Fruit fly (Drosophila melanogaster) whole organism, embryonic: ENCODE data around the gene Doc2.
A peak's percentile ranks its signal among the peaks of the same experiment; 100 is the strongest.

ENCODE experiments used
- Ada2b ChIP-seq: fragments of 200-800 bp; sonication (Bioruptor generic); IDR thresholded peaks from 2 replicates; pipeline ENCODE4 v1.3.6; 2022; ENCODE audit warnings: missing biosample characterization, missing genetic modification characterization
- B-H2 ChIP-seq: fragments of 200-800 bp; sonication (Bioruptor generic); optimal IDR thresholded peaks from 2 replicates; lab custom pipeline; 2018; ENCODE audit warnings: missing biosample characterization, mild to moderate bottlenecking, missing genetic modification characterization
- CG11504 ChIP-seq: fragments of 200-800 bp; sonication (Bioruptor generic); optimal IDR thresholded peaks from 3 replicates; lab custom pipeline; 2019; ENCODE audit warnings: missing biosample characterization, mild to moderate bottlenecking, missing genetic modification characterization, moderate library complexity
- CG12236 ChIP-seq: fragments of 200-800 bp; sonication (Bioruptor generic); optimal IDR thresholded peaks from 2 replicates; lab custom pipeline; 2016; ENCODE audit warnings: missing biosample characterization, missing genetic modification characterization
- CG12659 ChIP-seq: fragments of 200-800 bp; sonication (Bioruptor generic); optimal IDR thresholded peaks from 3 replicates; lab custom pipeline; 2017; ENCODE audit warnings: mild to moderate bottlenecking, missing biosample characterization, missing genetic modification reagents, missing genetic modification characterization
- CG13287 ChIP-seq: fragments of 200-800 bp; sonication (Bioruptor generic); IDR thresholded peaks from 2 replicates; pipeline ENCODE4 v1.3.6; 2022; ENCODE audit warnings: missing biosample characterization, missing genetic modification characterization; ENCODE audit not compliant: partially characterized antibody
- CG15514 ChIP-seq: fragments of 200-800 bp; sonication (Bioruptor generic); optimal IDR thresholded peaks from 3 replicates; lab custom pipeline; 2017; ENCODE audit warnings: missing biosample characterization, missing genetic modification characterization, mild to moderate bottlenecking, moderate library complexity, missing genetic modification reagents
- CG17361 ChIP-seq: fragments of 200-800 bp; sonication (Bioruptor generic); IDR thresholded peaks from 3 replicates; pipeline ENCODE4 v1.3.6; 2022; ENCODE audit warnings: missing biosample characterization, missing genetic modification characterization
- CG1832 ChIP-seq: fragments of 200-800 bp; sonication (Bioruptor generic); optimal IDR thresholded peaks from 2 replicates; lab custom pipeline; 2017; ENCODE audit warnings: missing biosample characterization, mild to moderate bottlenecking, missing genetic modification characterization, inconsistent platforms
- CG2120 ChIP-seq: fragments of 200-800 bp; sonication (Bioruptor generic); optimal IDR thresholded peaks from 3 replicates; lab custom pipeline; 2016; ENCODE audit warnings: missing biosample characterization, missing genetic modification characterization
- CG31388 ChIP-seq: fragments of 200-800 bp; sonication (Bioruptor generic); optimal IDR thresholded peaks from 2 replicates; lab custom pipeline; 2016; ENCODE audit warnings: missing biosample characterization, missing genetic modification characterization
- CG32772 ChIP-seq: fragments of 200-800 bp; sonication (Bioruptor generic); IDR thresholded peaks from 2 replicates; pipeline ENCODE4 v1.3.6; 2022; ENCODE audit warnings: missing biosample characterization, missing genetic modification characterization
- CG34224 ChIP-seq: fragments of 200-800 bp; sonication (Bioruptor generic); IDR thresholded peaks from 3 replicates; pipeline ENCODE4 v1.3.6; 2022; ENCODE audit warnings: missing biosample characterization, missing genetic modification characterization; ENCODE audit not compliant: partially characterized antibody
- CG6254 ChIP-seq: fragments of 200-800 bp; sonication (Bioruptor generic); optimal IDR thresholded peaks from 3 replicates; lab custom pipeline; 2017; ENCODE audit warnings: mild to moderate bottlenecking, missing biosample characterization, missing genetic modification reagents, missing genetic modification characterization
- CG7963 ChIP-seq: fragments of 200-800 bp; sonication (Bioruptor generic); IDR thresholded peaks from 3 replicates; pipeline ENCODE4 v1.3.6; 2022; ENCODE audit warnings: missing biosample characterization, missing genetic modification characterization; ENCODE audit not compliant: partially characterized antibody
- CG7987 ChIP-seq: fragments of 200-800 bp; sonication (Bioruptor generic); optimal IDR thresholded peaks from 2 replicates; lab custom pipeline; 2018; ENCODE audit warnings: missing biosample characterization, mild to moderate bottlenecking, missing genetic modification characterization, moderate library complexity
- CG9797 ChIP-seq: fragments of 200-800 bp; sonication (Bioruptor generic); optimal IDR thresholded peaks from 3 replicates; lab custom pipeline; 2018; ENCODE audit warnings: missing biosample characterization, mild to moderate bottlenecking, missing genetic modification characterization
- CTCF ChIP-seq: fragments of 200-800 bp; sonication (Bioruptor generic); optimal IDR thresholded peaks from 2 replicates; lab custom pipeline; 2017; ENCODE audit warnings: missing biosample characterization, mild to moderate bottlenecking, missing genetic modification characterization, moderate library complexity
- CoRest ChIP-seq: fragments of 200-800 bp; sonication (Bioruptor generic); optimal IDR thresholded peaks from 3 replicates; lab custom pipeline; 2018; ENCODE audit warnings: missing biosample characterization, mild to moderate bottlenecking, missing genetic modification characterization, moderate library complexity
- Dbx ChIP-seq: fragments of 200-800 bp; sonication (Bioruptor generic); IDR thresholded peaks from 3 replicates; pipeline ENCODE4 v1.3.6; 2022; ENCODE audit warnings: missing biosample characterization, missing genetic modification characterization
- Dp ChIP-seq: fragments of 200-800 bp; sonication (Bioruptor generic); optimal IDR thresholded peaks from 2 replicates; lab custom pipeline; 2018; ENCODE audit warnings: missing biosample characterization, mild to moderate bottlenecking, missing genetic modification characterization, moderate library complexity
- E2f2 ChIP-seq: fragments of 200-800 bp; sonication (Bioruptor generic); IDR thresholded peaks from 2 replicates; pipeline ENCODE4 v1.3.6; 2022; ENCODE audit warnings: missing biosample characterization, missing genetic modification characterization
- Elba2 ChIP-seq: fragments of 200-800 bp; sonication (Bioruptor generic); optimal IDR thresholded peaks from 3 replicates; lab custom pipeline; 2016; ENCODE audit warnings: missing biosample characterization, missing genetic modification characterization
- Ets97D ChIP-seq: fragments of 200-800 bp; sonication (Bioruptor generic); optimal IDR thresholded peaks from 3 replicates; lab custom pipeline; 2016; ENCODE audit warnings: missing biosample characterization, missing genetic modification characterization
- H15 ChIP-seq: fragments of 200-800 bp; sonication (Bioruptor generic); IDR thresholded peaks from 3 replicates; pipeline ENCODE4 v1.3.6; 2022; ENCODE audit warnings: missing biosample characterization, missing genetic modification characterization
- HLH3B ChIP-seq: fragments of 200-800 bp; sonication (Bioruptor generic); IDR thresholded peaks from 2 replicates; pipeline ENCODE4 v1.3.6; 2022; ENCODE audit warnings: missing biosample characterization, missing genetic modification characterization
- HLH54F ChIP-seq: fragments of 200-800 bp; sonication (Bioruptor generic); optimal IDR thresholded peaks from 3 replicates; lab custom pipeline; 2016; ENCODE audit warnings: missing biosample characterization, missing genetic modification characterization
- Hey ChIP-seq: fragments of 200-800 bp; sonication (Bioruptor generic); optimal IDR thresholded peaks from 3 replicates; lab custom pipeline; 2018; ENCODE audit warnings: missing biosample characterization, mild to moderate bottlenecking, missing genetic modification characterization
- MESR4 ChIP-seq: fragments of 200-800 bp; sonication (Bioruptor generic); optimal IDR thresholded peaks from 2 replicates; lab custom pipeline; 2018; ENCODE audit warnings: missing biosample characterization, mild to moderate bottlenecking, missing genetic modification characterization, moderate library complexity
- Myb ChIP-seq: fragments of 200-800 bp; sonication (Bioruptor generic); optimal IDR thresholded peaks from 2 replicates; lab custom pipeline; 2016; ENCODE audit warnings: missing biosample characterization, missing genetic modification characterization
- YL-1 ChIP-seq: fragments of 200-800 bp; sonication (Bioruptor generic); optimal IDR thresholded peaks from 3 replicates; lab custom pipeline; 2017; ENCODE audit warnings: missing biosample characterization, mild to moderate bottlenecking, missing genetic modification characterization
- ci ChIP-seq: fragments of 200-800 bp; sonication (Bioruptor generic); IDR thresholded peaks from 3 replicates; pipeline ENCODE4 v1.3.6; 2022; ENCODE audit warnings: missing biosample characterization, missing genetic modification characterization
- corto ChIP-seq: fragments of 200-800 bp; sonication (Bioruptor generic); optimal IDR thresholded peaks from 2 replicates; lab custom pipeline; 2016; ENCODE audit warnings: missing biosample characterization, mild to moderate bottlenecking, missing genetic modification characterization, moderate library complexity
- croc ChIP-seq: fragments of 200-800 bp; sonication (Bioruptor generic); conservative IDR thresholded peaks from 3 replicates; pipeline ENCODE4 v1.3.6; 2022; ENCODE audit warnings: missing biosample characterization, missing genetic modification characterization
- crol ChIP-seq: fragments of 200-800 bp; sonication (Bioruptor generic); IDR thresholded peaks from 2 replicates; pipeline ENCODE4 v1.3.6; 2022; ENCODE audit warnings: missing biosample characterization, missing genetic modification characterization
- crp ChIP-seq, 2 experiments: fragments of 200-800 bp; sonication (Bioruptor generic); optimal IDR thresholded peaks; 2 replicates in 1 of 2; 3 replicates in 1 of 2; lab custom pipeline; 2017; ENCODE audit warnings: missing biosample characterization in 2 of 2, missing genetic modification characterization in 2 of 2, mild to moderate bottlenecking in 1 of 2, moderate library complexity in 1 of 2
- gfzf ChIP-seq: fragments of 200-800 bp; sonication (Bioruptor generic); optimal IDR thresholded peaks from 2 replicates; lab custom pipeline; 2016; ENCODE audit warnings: missing biosample characterization, mild to moderate bottlenecking, missing genetic modification characterization, moderate library complexity
- mld ChIP-seq: fragments of 200-800 bp; sonication (Bioruptor generic); IDR thresholded peaks from 3 replicates; pipeline ENCODE4 v1.3.6; 2022; ENCODE audit warnings: missing biosample characterization, missing genetic modification characterization; ENCODE audit not compliant: partially characterized antibody
- nerfin-2 ChIP-seq: fragments of 200-800 bp; sonication (Bioruptor generic); IDR thresholded peaks from 2 replicates; pipeline ENCODE4 v1.3.6; 2022; ENCODE audit warnings: missing biosample characterization, missing genetic modification characterization; ENCODE audit not compliant: partially characterized antibody
- pita ChIP-seq: fragments of 200-800 bp; sonication (Bioruptor generic); optimal IDR thresholded peaks from 2 replicates; lab custom pipeline; 2017; ENCODE audit warnings: missing biosample characterization, mild to moderate bottlenecking, missing genetic modification characterization
- pros ChIP-seq: fragments of 200-800 bp; sonication (Bioruptor generic); optimal IDR thresholded peaks from 3 replicates; lab custom pipeline; 2019; ENCODE audit warnings: missing biosample characterization, mild to moderate bottlenecking, missing genetic modification characterization, moderate library complexity
- run ChIP-seq: fragments of 200-800 bp; sonication (Bioruptor generic); optimal IDR thresholded peaks from 3 replicates; lab custom pipeline; 2018; ENCODE audit warnings: missing biosample characterization, mild to moderate bottlenecking, missing genetic modification characterization
- seq ChIP-seq: fragments of 200-800 bp; sonication (Bioruptor generic); IDR thresholded peaks from 2 replicates; pipeline ENCODE4 v1.3.6; 2022; ENCODE audit warnings: missing biosample characterization, missing genetic modification characterization
- sr ChIP-seq: fragments of 200-800 bp; sonication (Bioruptor generic); IDR thresholded peaks from 3 replicates; pipeline ENCODE4 v1.3.6; 2022; ENCODE audit warnings: missing biosample characterization, missing genetic modification characterization
- stwl ChIP-seq: fragments of 200-800 bp; sonication (Bioruptor generic); optimal IDR thresholded peaks from 3 replicates; lab custom pipeline; 2018; ENCODE audit warnings: missing biosample characterization, mild to moderate bottlenecking, missing genetic modification characterization, moderate library complexity
- tgo ChIP-seq: fragments of 200-800 bp; sonication (Bioruptor generic); IDR thresholded peaks from 3 replicates; pipeline ENCODE4 v1.3.6; 2022; ENCODE audit warnings: missing biosample characterization, missing genetic modification characterization
- vvl ChIP-seq: fragments of 200-800 bp; sonication (Bioruptor generic); IDR thresholded peaks from 2 replicates; pipeline ENCODE4 v1.3.6; 2022; ENCODE audit warnings: missing biosample characterization, missing genetic modification characterization

The Doc2 gene

DNA sequence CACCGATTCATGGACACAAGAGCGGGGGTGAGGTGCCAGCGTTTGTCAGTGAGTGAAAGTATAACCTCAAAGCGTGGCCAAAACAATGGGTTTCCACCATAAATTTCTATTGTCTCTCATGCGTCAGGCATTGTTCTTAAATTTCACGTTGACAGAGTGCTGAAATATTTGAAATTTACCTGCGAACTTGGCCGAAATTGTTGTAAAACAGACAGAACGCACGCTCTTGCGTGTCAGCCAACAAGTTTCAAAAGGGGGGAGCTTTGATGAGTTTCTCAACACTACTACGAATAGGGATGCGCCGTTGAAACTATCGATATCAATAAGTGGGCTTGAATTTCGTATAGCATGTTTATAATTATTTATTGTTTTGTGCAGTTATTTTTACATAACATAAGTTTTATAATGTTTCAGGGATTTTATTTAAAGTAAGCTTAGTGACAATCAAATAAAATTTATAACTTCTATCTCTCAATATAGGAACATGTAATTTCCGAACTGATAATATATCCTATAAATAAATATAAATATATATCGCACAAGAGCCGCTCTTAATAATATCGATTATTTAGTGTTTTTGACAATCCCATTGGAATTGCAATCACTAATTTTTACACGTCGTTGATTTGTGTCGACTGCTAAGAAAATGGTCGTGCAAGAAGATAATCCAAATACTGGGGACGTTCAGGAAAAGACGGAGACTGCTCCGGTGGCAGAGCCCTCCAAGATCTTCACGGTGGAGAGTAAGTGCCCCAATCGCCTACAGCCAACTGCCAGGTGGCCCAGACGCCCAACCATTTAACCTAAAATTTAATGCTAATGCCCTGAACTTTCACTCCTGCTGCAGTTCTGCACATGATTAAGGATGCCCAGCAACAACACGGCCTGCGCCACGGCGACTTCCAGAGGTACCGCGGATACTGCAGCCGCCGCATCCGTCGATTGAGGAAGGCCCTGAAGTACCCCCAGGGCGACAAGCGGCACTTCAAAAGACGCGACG, 44.3 kb downstream of the Doc2 start, which contains the start of the genes pix and Srp68 (continued):
- TF ChIP-seq CG1832 (no peak), CG12236 (GFP tag; lab: Kevin White, UChicago) (no peak), pros (GFP tag; lab: Kevin White, UChicago) (no peak), CG17361 (peak; percentile 88), HLH54F (peak; percentile 62), CG6254 (no peak), mld (GFP tag; lab: Robert Waterston, UW) (peak; percentile 54; the same call in 1 of the 3 replicates), CG11504 (tag; lab: Kevin White, UChicago) (no peak), H15 (GFP tag; lab: Robert Waterston, UW) (no peak), CG2120 (GFP tag; lab: Kevin White, UChicago) (peak; percentile 76), sr (no peak), seq (GFP tag; lab: Robert Waterston, UW) (no peak), Ada2b (GFP tag; lab: Robert Waterston, UW) (no peak)

DNA sequence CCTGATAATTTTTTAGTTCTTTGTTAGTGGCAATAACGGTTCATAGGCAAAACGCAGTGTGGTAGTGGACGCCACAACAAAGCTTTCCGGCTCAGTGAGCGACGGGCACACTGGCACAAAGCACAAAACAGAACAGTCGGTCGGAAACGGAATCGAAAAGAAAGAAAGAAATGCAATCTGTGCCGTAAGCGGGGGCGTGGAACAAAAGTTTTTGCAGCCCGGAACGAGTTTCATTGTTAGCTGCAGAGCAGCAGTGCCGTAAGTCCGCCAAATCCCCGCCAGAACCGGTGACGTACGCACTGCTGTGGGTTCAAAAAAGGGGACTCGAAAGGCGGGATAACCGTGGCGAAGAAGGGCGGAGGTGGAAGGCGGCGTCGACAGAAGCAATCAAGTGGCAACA, 50.6 kb downstream of the Doc2 start, which contains the start of gene CG5026:
CG5026 (plus strand) TSS at position 92 of the 400 bp plus-strand sequence.
- TF ChIP-seq CG7987 (GFP tag; lab: Kevin White, UChicago) (peak; percentile 12), YL-1 (GFP tag; lab: Kevin White, UChicago) (peak; percentile 38), stwl (peak; percentile 23), crp (GFP tag; optimal IDR thresholded peaks at IDR 0.05; lab: Kevin White, UChicago) (peak in 1 of 2 experiments; percentile 7), B-H2 (GFP tag; lab: Kevin White, UChicago) (peak; percentile 17), corto (GFP tag; lab: Kevin White, UChicago) (no peak), Dbx (GFP tag; lab: Robert Waterston, UW) (0 out of 3 replicates have a peak, but pooled peaks have one; percentile 26), gfzf (GFP tag; lab: Kevin White, UChicago) (peak; percentile 83), Myb (peak; percentile 81), Ets97D (peak; percentile 82), tgo (no peak), Hey (tag; lab: Kevin White, UChicago) (no peak), run (no peak), CG13287 (GFP tag; lab: Robert Waterston, UW) (peak; percentile 53), CG7963 (GFP tag; lab: Robert Waterston, UW) (no peak), E2f2 (GFP tag; lab: Robert Waterston, UW) (peak; percentile 68), pita (no peak), vvl (0 out of 2 replicates have a peak, but pooled peaks have one; percentile 19), CG12659 (GFP tag; lab: Kevin White, UChicago) (peak; percentile 46), MESR4 (GFP tag; lab: Kevin White, UChicago) (peak; percentile 44), CTCF (peak; percentile 13), HLH3B (no peak), CG32772 (no peak), ci (GFP tag; lab: Robert Waterston, UW) (peak; percentile 63; the same call in 2 of the 3 replicates), CG15514 (GFP tag; lab: Kevin White, UChicago) (peak; percentile 87), crol (GFP tag; lab: Robert Waterston, UW) (peak; percentile 63; the same call in 1 of the 2 replicates), CG34224 (0 out of 3 replicates have a peak, but pooled peaks have one; percentile 14), Elba2 (GFP tag; lab: Kevin White, UChicago) (no peak), CoRest (tag; lab: Kevin White, UChicago) (peak; percentile 61), CG31388 (no peak), CG12236 (GFP tag; lab: Kevin White, UChicago) (no peak), croc (no peak), nerfin-2 (GFP tag; lab: Robert Waterston, UW) (no peak), CG9797 (GFP tag; lab: Kevin White, UChicago) (peak; percentile 54), Dp (peak; percentile 65)
